Worm (Caenorhabditis elegans): ENCODE data around the gene sri-57.

DNA sequence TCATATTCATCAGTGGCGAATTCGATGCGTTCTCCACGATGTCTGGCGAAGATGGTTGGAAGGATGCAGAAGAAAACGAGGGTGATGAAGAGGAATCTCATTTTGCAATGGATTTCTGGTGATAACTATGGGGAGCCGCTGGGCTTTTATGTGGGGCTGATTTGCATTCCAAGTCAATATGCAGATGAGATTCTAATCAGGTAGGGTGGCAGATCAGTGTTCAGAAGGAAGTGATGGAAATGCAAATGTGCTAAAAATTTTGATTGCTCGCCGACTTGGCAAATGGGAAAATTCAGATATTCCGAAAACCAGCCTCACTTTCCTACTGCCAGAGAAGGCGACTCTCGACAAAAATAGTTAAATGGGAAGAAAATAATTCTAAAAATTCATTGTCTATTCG is 17.9 kb upstream of the sri-57 start, which contains the start of gene nspf-3:
- TF ChIP-seq ama-1 (optimal IDR thresholded peaks at IDR 0.05) (no peak), hlh-30 (tag; optimal IDR thresholded peaks at IDR 0.05; ENCODE audit: insufficient read depth) (no peak), nhr-25 (tag; optimal IDR thresholded peaks at IDR 0.05; ENCODE audit: borderline replicate concordance, insufficient read depth) (no peak), pha-4 (GFP tag; IDR thresholded peaks at IDR 0.05) (no peak), pha-4 (tag; optimal IDR thresholded peaks at IDR 0.05) (no peak)
